Worm (Caenorhabditis elegans): ENCODE data around the gene F14H3.14.

- no peak for TF ChIP-seq him-1 (tag; optimal IDR thresholded peaks at IDR 0.05)
- no peak for TF ChIP-seq W03F9.2 (tag; optimal IDR thresholded peaks at IDR 0.05)
- no peak for TF ChIP-seq dao-5 (tag; optimal IDR thresholded peaks at IDR 0.05)
Observed at ce11 chrV:16045837-16046236, 16.9 kb downstream of the F14H3.14 start, which contains the start of gene T10C6.15.

Data from whole organism, L4/young adult.